Fruit fly (Drosophila melanogaster) whole organism, embryonic: ENCODE measurements around the gene CCKLR-17D1.

Experiments used
- BEAF-32 ChIP-seq: fragments of 200-800 bp; sonication (Bioruptor generic); optimal IDR thresholded peaks from 3 replicates; lab custom pipeline; 2017; ENCODE audit warnings: missing biosample characterization, missing genetic modification characterization, mild to moderate bottlenecking, moderate library complexity, missing genetic modification reagents
- Blimp-1 ChIP-seq: fragments of 200-800 bp; sonication (Bioruptor generic); optimal IDR thresholded peaks from 3 replicates; lab custom pipeline; 2018; ENCODE audit warnings: missing biosample characterization, missing genetic modification characterization, mild to moderate bottlenecking, moderate library complexity, missing genetic modification reagents
- CG1024 ChIP-seq: fragments of 200-800 bp; sonication (Bioruptor generic); IDR thresholded peaks from 2 replicates; pipeline ENCODE4 v1.3.6; 2022; ENCODE audit warnings: missing biosample characterization, missing genetic modification characterization
- CG10321 ChIP-seq: fragments of 200-800 bp; sonication (Bioruptor generic); IDR thresholded peaks from 2 replicates; pipeline ENCODE4 v1.3.6; 2022; ENCODE audit warnings: missing biosample characterization, missing genetic modification characterization
- CG10366 ChIP-seq: fragments of 200-800 bp; sonication (Bioruptor generic); IDR thresholded peaks from 2 replicates; pipeline ENCODE4 v1.3.6; 2022; ENCODE audit warnings: missing biosample characterization, missing genetic modification characterization
- CG10565 ChIP-seq: fragments of 200-800 bp; sonication (Bioruptor generic); optimal IDR thresholded peaks from 3 replicates; lab custom pipeline; 2016; ENCODE audit warnings: missing biosample characterization, mild to moderate bottlenecking, missing genetic modification characterization
- CG10654 ChIP-seq: fragments of 200-800 bp; sonication (Bioruptor generic); optimal IDR thresholded peaks from 2 replicates; lab custom pipeline; 2016; ENCODE audit warnings: missing biosample characterization, missing genetic modification characterization
- CG11504 ChIP-seq: fragments of 200-800 bp; sonication (Bioruptor generic); optimal IDR thresholded peaks from 3 replicates; lab custom pipeline; 2019; ENCODE audit warnings: missing biosample characterization, mild to moderate bottlenecking, missing genetic modification characterization, moderate library complexity
- CG12659 ChIP-seq: fragments of 200-800 bp; sonication (Bioruptor generic); optimal IDR thresholded peaks from 3 replicates; lab custom pipeline; 2017; ENCODE audit warnings: mild to moderate bottlenecking, missing biosample characterization, missing genetic modification reagents, missing genetic modification characterization
- CG12744 ChIP-seq: fragments of 200-800 bp; sonication (Bioruptor generic); optimal IDR thresholded peaks from 2 replicates; lab custom pipeline; 2016; ENCODE audit warnings: missing biosample characterization, missing genetic modification characterization
- CG14710 ChIP-seq: fragments of 200-800 bp; sonication (Bioruptor generic); optimal IDR thresholded peaks from 3 replicates; lab custom pipeline; 2019; ENCODE audit warnings: missing biosample characterization, mild to moderate bottlenecking, missing genetic modification characterization, moderate library complexity
- CG15601 ChIP-seq: fragments of 200-800 bp; sonication (Bioruptor generic); optimal IDR thresholded peaks from 3 replicates; lab custom pipeline; 2019; ENCODE audit warnings: missing biosample characterization, mild to moderate bottlenecking, missing genetic modification characterization, moderate library complexity
- CG4707 ChIP-seq: fragments of 200-800 bp; sonication (Bioruptor generic); optimal IDR thresholded peaks from 2 replicates; lab custom pipeline; 2018; ENCODE audit warnings: missing biosample characterization, mild to moderate bottlenecking, missing genetic modification characterization, moderate library complexity
- CG4820 ChIP-seq: fragments of 200-800 bp; sonication (Bioruptor generic); optimal IDR thresholded peaks from 3 replicates; lab custom pipeline; 2016; ENCODE audit warnings: missing biosample characterization, missing genetic modification characterization
- CG5180 ChIP-seq: fragments of 200-800 bp; sonication (Bioruptor generic); optimal IDR thresholded peaks from 3 replicates; lab custom pipeline; 2017; ENCODE audit warnings: missing biosample characterization, missing genetic modification characterization, mild to moderate bottlenecking, moderate library complexity, missing genetic modification reagents
- CG5953 ChIP-seq: fragments of 200-800 bp; sonication (Bioruptor generic); IDR thresholded peaks from 2 replicates; pipeline ENCODE4 v1.3.6; 2022; ENCODE audit warnings: missing biosample characterization, missing genetic modification characterization
- CG6654 ChIP-seq: fragments of 200-800 bp; sonication (Bioruptor generic); optimal IDR thresholded peaks from 2 replicates; lab custom pipeline; 2017; ENCODE audit warnings: missing biosample characterization, mild to moderate bottlenecking, missing genetic modification characterization
- CG8089 ChIP-seq: fragments of 200-800 bp; sonication (Bioruptor generic); optimal IDR thresholded peaks from 3 replicates; lab custom pipeline; 2016; ENCODE audit warnings: missing biosample characterization, missing genetic modification characterization
- CG9437 ChIP-seq: fragments of 200-800 bp; sonication (Bioruptor generic); optimal IDR thresholded peaks from 2 replicates; lab custom pipeline; 2018; ENCODE audit warnings: missing biosample characterization, mild to moderate bottlenecking, missing genetic modification characterization
- CG9609 ChIP-seq: fragments of 200-800 bp; sonication (Bioruptor generic); optimal IDR thresholded peaks from 3 replicates; lab custom pipeline; 2016; ENCODE audit warnings: missing biosample characterization, missing genetic modification characterization
- CG9727 ChIP-seq: fragments of 200-800 bp; sonication (Bioruptor generic); optimal IDR thresholded peaks from 3 replicates; lab custom pipeline; 2017; ENCODE audit warnings: missing biosample characterization, mild to moderate bottlenecking, missing genetic modification characterization
- Camta ChIP-seq: fragments of 200-800 bp; sonication (Bioruptor generic); optimal IDR thresholded peaks from 2 replicates; lab custom pipeline; 2016; ENCODE audit warnings: missing biosample characterization, missing genetic modification characterization
- D ChIP-seq, 2 experiments: fragments of 200-800 bp in 1 of 2; fragments of >200 bp in 1 of 2; sonication (Bioruptor generic) in 1 of 2; optimal IDR thresholded peaks; 2 replicates in 1 of 2; 3 replicates in 1 of 2; lab custom pipeline; 2017; ENCODE audit warnings: mild to moderate bottlenecking in 1 of 2, missing biosample characterization in 1 of 2, missing genetic modification characterization in 1 of 2, missing genetic modification reagents in 1 of 2
- Eip74EF ChIP-seq, 2 experiments: fragments of 200-800 bp in 1 of 2; fragments of >200 bp in 1 of 2; sonication (Bioruptor generic) in 1 of 2; optimal IDR thresholded peaks; 2 replicates each; lab custom pipeline; 2017 to 2019; ENCODE audit warnings: missing biosample characterization in 2 of 2, missing genetic modification characterization in 2 of 2, mild to moderate bottlenecking in 1 of 2, moderate library complexity in 1 of 2
- Hr3 ChIP-seq: fragments of 200-800 bp; sonication (Bioruptor generic); optimal IDR thresholded peaks from 3 replicates; lab custom pipeline; 2016; ENCODE audit warnings: missing biosample characterization, missing genetic modification characterization
- Hr39 ChIP-seq: fragments of >200 bp; optimal IDR thresholded peaks from 2 replicates; lab custom pipeline; 2017
- Nf-YA ChIP-seq: fragments of 200-800 bp; sonication (Bioruptor generic); IDR thresholded peaks from 2 replicates; pipeline ENCODE4 v1.3.6; 2022; ENCODE audit warnings: missing biosample characterization, missing genetic modification characterization
- PHDP ChIP-seq: fragments of 200-800 bp; sonication (Bioruptor generic); optimal IDR thresholded peaks from 3 replicates; lab custom pipeline; 2018; ENCODE audit warnings: missing biosample characterization, mild to moderate bottlenecking, missing genetic modification characterization, moderate library complexity
- Stat92E ChIP-seq, 3 experiments: fragments of >200 bp in 2 of 3; fragments of 200-800 bp in 1 of 3; sonication (Bioruptor generic) in 1 of 3; optimal IDR thresholded peaks; 2 replicates each; lab custom pipeline; 2017 to 2019; ENCODE audit warnings: missing biosample characterization in 3 of 3, missing genetic modification characterization in 3 of 3, mild to moderate bottlenecking in 1 of 3, moderate library complexity in 1 of 3
- Tbp ChIP-seq: fragments of >200 bp; optimal IDR thresholded peaks from 2 replicates; lab custom pipeline; 2018; ENCODE audit warnings: missing biosample characterization, missing genetic modification characterization
- Xrp1 ChIP-seq: fragments of 200-800 bp; sonication (Bioruptor generic); IDR thresholded peaks from 2 replicates; pipeline ENCODE4 v1.3.6; 2022; ENCODE audit warnings: missing biosample characterization, missing genetic modification characterization
- ap ChIP-seq: fragments of 200-800 bp; sonication (Bioruptor generic); IDR thresholded peaks from 2 replicates; pipeline ENCODE4 v1.3.6; 2022; ENCODE audit warnings: missing biosample characterization, missing genetic modification characterization
- ara ChIP-seq: fragments of 200-800 bp; sonication (Bioruptor generic); IDR thresholded peaks from 2 replicates; pipeline ENCODE4 v1.3.6; 2022; ENCODE audit warnings: missing biosample characterization, missing genetic modification characterization
- ase ChIP-seq: fragments of 200-800 bp; sonication (Bioruptor generic); IDR thresholded peaks from 3 replicates; pipeline ENCODE4 v1.3.6; 2022; ENCODE audit warnings: missing biosample characterization, missing genetic modification characterization
- ash1 ChIP-seq: fragments of 200-800 bp; sonication (Bioruptor generic); optimal IDR thresholded peaks from 2 replicates; lab custom pipeline; 2018; ENCODE audit warnings: missing biosample characterization, mild to moderate bottlenecking, missing genetic modification characterization
- bsh ChIP-seq, 2 experiments: fragments of 200-800 bp; sonication (Bioruptor generic); optimal IDR thresholded peaks; 2 replicates each; lab custom pipeline; 2017 to 2018; ENCODE audit warnings: mild to moderate bottlenecking in 2 of 2, missing biosample characterization in 2 of 2, missing genetic modification characterization in 2 of 2, moderate library complexity in 1 of 2
- cad ChIP-seq: fragments of >200 bp; optimal IDR thresholded peaks from 2 replicates; lab custom pipeline; 2017; ENCODE audit warnings: missing biosample characterization, missing genetic modification characterization
- da ChIP-seq: fragments of 200-800 bp; sonication (Bioruptor generic); optimal IDR thresholded peaks from 2 replicates; lab custom pipeline; 2016; ENCODE audit warnings: missing biosample characterization, missing genetic modification characterization
- dimm ChIP-seq: fragments of 200-800 bp; sonication (Bioruptor generic); IDR thresholded peaks from 2 replicates; pipeline ENCODE4 v1.3.6; 2022; ENCODE audit warnings: missing biosample characterization, missing genetic modification characterization
- exex ChIP-seq: fragments of 200-800 bp; sonication (Bioruptor generic); optimal IDR thresholded peaks from 4 replicates; lab custom pipeline; 2018; ENCODE audit warnings: missing biosample characterization, mild to moderate bottlenecking, missing genetic modification characterization, moderate library complexity
- hb ChIP-seq: fragments of 200-800 bp; sonication (Bioruptor generic); IDR thresholded peaks from 3 replicates; pipeline ENCODE4 v1.3.6; 2022; ENCODE audit warnings: missing biosample characterization, missing genetic modification characterization; ENCODE audit not compliant: partially characterized antibody
- hth ChIP-seq: fragments of >200 bp; optimal IDR thresholded peaks from 2 replicates; lab custom pipeline; 2017; ENCODE audit warnings: inconsistent platforms
- jing ChIP-seq: fragments of 200-800 bp; sonication (Bioruptor generic); optimal IDR thresholded peaks from 2 replicates; lab custom pipeline; 2018; ENCODE audit warnings: missing biosample characterization, mild to moderate bottlenecking, missing genetic modification characterization
- lmd ChIP-seq: fragments of 200-800 bp; sonication (Bioruptor generic); IDR thresholded peaks from 2 replicates; pipeline ENCODE4 v1.3.6; 2022; ENCODE audit warnings: missing biosample characterization, missing genetic modification characterization
- mam ChIP-seq: fragments of 200-800 bp; sonication (Bioruptor generic); optimal IDR thresholded peaks from 3 replicates; lab custom pipeline; 2016; ENCODE audit warnings: missing biosample characterization, missing genetic modification characterization
- nmo ChIP-seq: fragments of 200-800 bp; sonication (Bioruptor generic); optimal IDR thresholded peaks from 2 replicates; lab custom pipeline; 2018; ENCODE audit warnings: missing biosample characterization, mild to moderate bottlenecking, missing genetic modification characterization, moderate library complexity
- pros ChIP-seq: fragments of 200-800 bp; sonication (Bioruptor generic); optimal IDR thresholded peaks from 3 replicates; lab custom pipeline; 2019; ENCODE audit warnings: missing biosample characterization, mild to moderate bottlenecking, missing genetic modification characterization, moderate library complexity
- repo ChIP-seq: fragments of 200-800 bp; sonication (Bioruptor generic); optimal IDR thresholded peaks from 2 replicates; lab custom pipeline; 2016; ENCODE audit warnings: missing biosample characterization, missing genetic modification characterization
- rib ChIP-seq: fragments of 200-800 bp; sonication (Bioruptor generic); IDR thresholded peaks from 2 replicates; pipeline ENCODE4 v1.3.6; 2022; ENCODE audit warnings: missing biosample characterization, missing genetic modification characterization
- twi ChIP-seq: fragments of 200-800 bp; optimal IDR thresholded peaks from 2 replicates; lab custom pipeline; 2019; ENCODE audit warnings: missing biosample characterization, mild to moderate bottlenecking, missing genetic modification characterization, moderate library complexity

Gene CCKLR-17D1

dm6 chrX:18774818-18775343, 48.5 kb upstream of the CCKLR-17D1 start, which contains the start of gene CG6891 (continued):
- no peak for TF ChIP-seq cad (GFP tag; lab: Kevin White, UChicago)
- TF ChIP-seq BEAF-32, result no peak
- TF ChIP-seq CG8089 (GFP tag; lab: Kevin White, UChicago), result peak; percentile 20
- no peak for TF ChIP-seq repo (GFP tag; lab: Kevin White, UChicago)
- peak in 1 of 3 experiments; percentile 1 for TF ChIP-seq Stat92E (GFP tag; optimal IDR thresholded peaks at IDR 0.05; lab: Kevin White, UChicago)
- TF ChIP-seq CG9609 (GFP tag; lab: Kevin White, UChicago), result peak; percentile 4
- peak; percentile 27 for TF ChIP-seq twi (tag; lab: Kevin White, UChicago)
- TF ChIP-seq CG10654 (GFP tag; lab: Kevin White, UChicago), result no peak
- TF ChIP-seq Tbp, result no peak
- TF ChIP-seq jing (GFP tag; lab: Kevin White, UChicago), result peak; percentile 5
- no peak for TF ChIP-seq exex (tag; lab: Kevin White, UChicago)
- no peak for TF ChIP-seq ash1
- peak; percentile 46 for TF ChIP-seq CG9727
- no peak for TF ChIP-seq dimm (GFP tag; lab: Robert Waterston, UW)
- TF ChIP-seq Blimp-1 (GFP tag; lab: Kevin White, UChicago), result peak; percentile 98
- TF ChIP-seq rib, result no peak
- peak; percentile 91 for TF ChIP-seq CG10321
- no peak for TF ChIP-seq D (optimal IDR thresholded peaks at IDR 0.05; lab: Kevin White, UChicago)
- TF ChIP-seq D (GFP tag; optimal IDR thresholded peaks at IDR 0.05; lab: Kevin White, UChicago), result no peak
- peak; percentile 11 for TF ChIP-seq Hr3 (GFP tag; lab: Kevin White, UChicago)
- peak; percentile 12 for TF ChIP-seq mam (GFP tag; lab: Kevin White, UChicago)
- no peak for TF ChIP-seq ap (GFP tag; lab: Robert Waterston, UW)
- TF ChIP-seq Camta, result no peak
- TF ChIP-seq pros (GFP tag; lab: Kevin White, UChicago), result no peak
- peak; percentile 49 for TF ChIP-seq da (GFP tag; lab: Kevin White, UChicago)
- TF ChIP-seq hth, result no peak
- peak; percentile 49 for TF ChIP-seq nmo (GFP tag; lab: Kevin White, UChicago)
- peak; percentile 57 for TF ChIP-seq ara
- TF ChIP-seq CG4707 (GFP tag; lab: Kevin White, UChicago), result no peak
- peak; percentile 46 for TF ChIP-seq lmd (GFP tag; lab: Robert Waterston, UW)
- peak; percentile 49 for TF ChIP-seq CG5180 (GFP tag; lab: Kevin White, UChicago)
- no peak for TF ChIP-seq CG1024 (GFP tag; lab: Robert Waterston, UW)
- peak; percentile 89 for TF ChIP-seq CG11504 (tag; lab: Kevin White, UChicago)
- TF ChIP-seq hb (GFP tag; lab: Robert Waterston, UW), result no peak
- TF ChIP-seq PHDP (tag; lab: Kevin White, UChicago), result peak; percentile 4
- 0 out of 2 replicates have a peak, but pooled peaks have one; percentile 24 for TF ChIP-seq CG10366 (GFP tag; lab: Robert Waterston, UW)
- TF ChIP-seq CG5953 (GFP tag; lab: Robert Waterston, UW), result peak; percentile 48; the same call in 1 of the 2 replicates
- no peak for TF ChIP-seq Hr39
- TF ChIP-seq Eip74EF (GFP tag; optimal IDR thresholded peaks at IDR 0.05; lab: Kevin White, UChicago), result peak in 1 of 2 experiments; percentile 11
- TF ChIP-seq CG10565 (GFP tag; lab: Kevin White, UChicago), result no peak
- no peak for TF ChIP-seq Nf-YA
- TF ChIP-seq ase (GFP tag; lab: Robert Waterston, UW), result peak; percentile 13; the same call in 1 of the 3 replicates
- peak; percentile 6 for TF ChIP-seq CG14710 (tag; lab: Kevin White, UChicago)
- TF ChIP-seq bsh (GFP tag; optimal IDR thresholded peaks at IDR 0.05; lab: Kevin White, UChicago), result peak; percentile 7 to 54
- no peak for TF ChIP-seq CG9437 (GFP tag; lab: Kevin White, UChicago)
- no peak for TF ChIP-seq CG6654 (GFP tag; lab: Kevin White, UChicago)
- TF ChIP-seq CG4820, result no peak
- no peak for TF ChIP-seq CG12744 (GFP tag; lab: Kevin White, UChicago)
- TF ChIP-seq CG12659 (GFP tag; lab: Kevin White, UChicago), result peak; percentile 3
- TF ChIP-seq Xrp1 (GFP tag; lab: Robert Waterston, UW), result peak; percentile 41; the same call in 1 of the 2 replicates
- TF ChIP-seq CG15601 (tag; lab: Kevin White, UChicago), result peak; percentile 33
